Worm (Caenorhabditis elegans) whole organism, early embryonic: Measurements from ENCODE around the gene C02B8.12.

Experiments
- aly-1 ChIP-seq: sonication (generic microtip); optimal IDR thresholded peaks from 2 replicates; lab custom pipeline; 2016; ENCODE audit warnings: missing genetic modification characterization, missing compliant biosample characterization
- ama-1 ChIP-seq: fragments of 150-350 bp; optimal IDR thresholded peaks from 2 replicates; lab custom pipeline; 2014
- ceh-36 ChIP-seq: sonication (generic microtip); optimal IDR thresholded peaks from 2 replicates; lab custom pipeline; 2016; ENCODE audit warnings: missing genetic modification characterization, inconsistent platforms, missing compliant biosample characterization
- ets-7 ChIP-seq: sonication (generic microtip); optimal IDR thresholded peaks from 2 replicates; lab custom pipeline; 2016; ENCODE audit warnings: missing genotype, missing genetic modification characterization, missing compliant biosample characterization
- flt-1 ChIP-seq: fragments of 200-800 bp; sonication (Bioruptor generic); IDR thresholded peaks from 2 replicates; pipeline ENCODE4 v1.3.6; 2022; ENCODE audit warnings: missing genetic modification characterization, missing compliant biosample characterization
- hmbx-1 ChIP-seq: sonication (generic microtip); optimal IDR thresholded peaks from 2 replicates; lab custom pipeline; 2016; ENCODE audit warnings: mild to moderate bottlenecking, missing genetic modification characterization, missing compliant biosample characterization
- hmg-4 ChIP-seq: fragments of 200-800 bp; sonication (Bioruptor generic); optimal IDR thresholded peaks from 2 replicates; lab custom pipeline; 2018; ENCODE audit warnings: mild to moderate bottlenecking, missing genetic modification characterization, missing compliant biosample characterization
- pes-1 ChIP-seq: fragments of 200-800 bp; sonication (Bioruptor generic); IDR thresholded peaks from 2 replicates; pipeline ENCODE4 v1.3.6; 2022; ENCODE audit warnings: missing genetic modification reagents, missing genetic modification characterization, missing compliant biosample characterization
- scrt-1 ChIP-seq: fragments of 200-800 bp; sonication (Bioruptor generic); IDR thresholded peaks from 2 replicates; pipeline ENCODE4 v1.3.6; 2022; ENCODE audit warnings: missing genetic modification characterization, missing compliant biosample characterization
- tbx-37 ChIP-seq: fragments of 200-800 bp; sonication (Bioruptor generic); conservative IDR thresholded peaks from 2 replicates; pipeline ENCODE4 v1.3.6; 2022; ENCODE audit warnings: missing genetic modification reagents, missing genetic modification characterization, missing compliant biosample characterization
- tra-4 ChIP-seq: sonication (generic microtip); optimal IDR thresholded peaks from 2 replicates; lab custom pipeline; 2017; ENCODE audit warnings: missing genetic modification characterization, missing compliant biosample characterization

ce11 chrX:8123194-8123593 lies at the start of gene C02B8.12:
- no peak for TF ChIP-seq ceh-36 (tag; lab: Kevin White, UChicago)
- TF ChIP-seq ets-7 (tag; lab: Kevin White, UChicago): no peak
- TF ChIP-seq ama-1 (lab: Kevin White, UChicago): no peak
- no peak for TF ChIP-seq flt-1 (GFP tag; lab: Robert Waterston, UW)
- no peak for TF ChIP-seq hmbx-1 (tag; lab: Kevin White, UChicago)
- TF ChIP-seq tbx-37 (GFP tag; lab: Robert Waterston, UW): no peak
- no peak for TF ChIP-seq tra-4 (tag; lab: Kevin White, UChicago)
- TF ChIP-seq hmg-4 (GFP tag; lab: Kevin White, UChicago): no peak
- TF ChIP-seq pes-1 (GFP tag; lab: Robert Waterston, UW): no peak
- TF ChIP-seq aly-1 (tag; lab: Kevin White, UChicago): no peak
- no peak for TF ChIP-seq scrt-1 (GFP tag; lab: Robert Waterston, UW)
